Worm (Caenorhabditis elegans): ENCODE measurements around the gene W02A2.9.

The W02A2.9 gene

ce11 chrIV:13371699-13372098 is 24.2 kb downstream of the W02A2.9 start, which contains the start of gene Y62E10A.6:
TSS of gene Y62E10A.6 (plus strand) at chrIV:13371999.
- TF ChIP-seq unc-62 (GFP tag; optimal IDR thresholded peaks at IDR 0.05): no peak

- no peak for TF ChIP-seq unc-62 (GFP tag; optimal IDR thresholded peaks at IDR 0.05)
Measured at ce11 chrIV:13374918-13375317, 27.5 kb downstream of the W02A2.9 start.

- TF ChIP-seq unc-62 (GFP tag; optimal IDR thresholded peaks at IDR 0.05): no peak
Measured at ce11 chrIV:13377716-13378115, 30.3 kb downstream of the W02A2.9 start, which contains the start of gene mau-8. TSS of gene mau-8 (plus strand) at chrIV:13378016.

ce11 chrIV:13380506-13380905 is 33.0 kb downstream of the W02A2.9 start:
- no peak for TF ChIP-seq unc-62 (GFP tag; optimal IDR thresholded peaks at IDR 0.05)

ce11 chrIV:13381823-13382222 is 34.4 kb downstream of the W02A2.9 start, which contains the start of gene emc-3:
TSS of gene emc-3 (minus strand) at chrIV:13381923.
- no peak for TF ChIP-seq unc-62 (GFP tag; optimal IDR thresholded peaks at IDR 0.05)

DNA sequence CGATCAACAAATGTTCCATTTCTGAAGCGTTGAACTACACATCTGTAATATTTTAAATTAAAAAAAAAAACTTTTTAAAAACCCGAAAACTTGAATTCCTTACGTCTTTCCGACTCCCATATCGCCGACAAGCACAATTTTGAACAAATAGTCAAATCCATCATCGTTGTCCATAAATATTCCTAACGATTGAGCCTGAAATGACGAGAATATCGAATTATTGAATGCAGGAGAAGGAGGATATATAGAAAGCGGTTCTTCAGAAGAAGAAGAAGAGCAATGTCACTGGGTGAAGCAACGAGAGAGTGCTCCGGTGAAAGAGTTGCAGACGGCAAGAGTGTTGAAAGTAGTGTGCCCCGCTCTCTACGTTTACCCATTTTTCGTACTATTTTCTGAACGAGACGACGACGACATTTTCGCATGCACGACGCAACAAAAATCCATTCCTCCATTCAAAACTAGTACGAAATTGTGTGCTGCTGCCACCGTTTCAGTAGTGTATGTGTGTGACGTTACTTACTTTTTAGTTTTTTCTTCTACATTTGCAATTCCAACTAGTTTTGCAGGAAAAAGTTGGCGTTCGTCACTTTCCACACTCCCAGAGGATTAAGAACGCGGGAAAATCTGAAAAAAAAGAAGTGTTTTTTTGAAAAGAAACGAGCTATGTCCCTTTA is 36.4 kb downstream of the W02A2.9 start, which contains the start of gene rab-19:
Gene rab-19 (minus strand): TSS at position 624 of the 674 bp plus-strand sequence.
- no peak for TF ChIP-seq unc-62 (GFP tag; optimal IDR thresholded peaks at IDR 0.05)

ce11 chrIV:13386043-13386442 is 38.6 kb downstream of the W02A2.9 start, which contains the start of the genes Y62E10A.20, Y62E10A.23 and mdt-9:
TSS of gene Y62E10A.20 (minus strand) at chrIV:13386091.
TSS of gene Y62E10A.23 (plus strand) at chrIV:13386324.
TSS of gene mdt-9 (plus strand) at chrIV:13386380.
- TF ChIP-seq unc-62 (GFP tag; optimal IDR thresholded peaks at IDR 0.05): no peak

- no peak for TF ChIP-seq unc-62 (GFP tag; optimal IDR thresholded peaks at IDR 0.05)
Measured at ce11 chrIV:13386903-13387302, 39.4 kb downstream of the W02A2.9 start, which contains the start of gene lsm-3. TSS of gene lsm-3 (plus strand) at chrIV:13387203.

ce11 chrIV:13388779-13389178 is 41.3 kb downstream of the W02A2.9 start:
- no peak for TF ChIP-seq unc-62 (GFP tag; optimal IDR thresholded peaks at IDR 0.05)

DNA sequence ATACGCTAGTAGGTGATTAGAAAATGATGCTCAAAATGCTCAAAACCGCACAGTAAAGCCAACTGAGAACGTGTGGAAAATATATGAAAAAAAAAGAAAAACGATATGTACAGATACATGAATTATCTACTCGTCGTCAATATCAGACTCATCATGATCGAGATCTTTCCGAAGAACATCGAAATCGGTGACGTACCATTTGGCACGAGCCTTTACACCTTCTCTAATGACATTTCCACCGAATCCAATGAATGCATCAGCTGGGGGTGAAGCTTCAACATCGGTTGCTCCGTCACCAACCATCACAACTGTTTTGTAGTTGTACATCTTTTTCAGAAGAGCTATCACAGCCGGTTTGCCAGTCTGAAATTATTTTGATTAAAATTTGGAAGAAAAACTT is 41.8 kb downstream of the W02A2.9 start:
- TF ChIP-seq unc-62 (GFP tag; optimal IDR thresholded peaks at IDR 0.05): no peak

- no peak for TF ChIP-seq unc-62 (GFP tag; optimal IDR thresholded peaks at IDR 0.05)
Measured at ce11 chrIV:13390770-13391169, 43.3 kb downstream of the W02A2.9 start.

- TF ChIP-seq unc-62 (GFP tag; optimal IDR thresholded peaks at IDR 0.05): no peak
Measured at ce11 chrIV:13392230-13392629, 44.8 kb downstream of the W02A2.9 start.

- TF ChIP-seq unc-62 (GFP tag; optimal IDR thresholded peaks at IDR 0.05): no peak
Measured at ce11 chrIV:13393246-13393716, 45.8 kb downstream of the W02A2.9 start.

ce11 chrIV:13394686-13395085 is 47.2 kb downstream of the W02A2.9 start:
- TF ChIP-seq unc-62 (GFP tag; optimal IDR thresholded peaks at IDR 0.05): no peak

DNA sequence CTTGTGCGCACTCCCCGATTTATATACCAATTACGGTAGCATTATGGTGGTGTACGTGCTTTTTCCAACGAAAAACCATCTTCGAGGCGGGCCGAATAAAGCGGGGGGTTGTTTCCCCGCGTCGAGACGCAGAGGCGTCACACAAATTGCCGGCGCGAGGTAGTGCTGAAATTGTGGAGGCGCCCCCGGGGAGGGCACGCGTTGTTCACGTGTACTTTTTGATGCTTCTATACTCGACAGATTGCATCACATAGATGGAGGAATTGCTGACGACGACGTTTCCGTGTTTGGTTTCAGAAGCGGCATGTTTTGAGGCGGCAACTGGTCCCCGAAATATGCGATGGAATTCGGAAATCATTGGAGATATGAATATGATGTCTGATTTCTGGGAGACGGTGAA is 47.8 kb downstream of the W02A2.9 start:
- no peak for TF ChIP-seq unc-62 (GFP tag; optimal IDR thresholded peaks at IDR 0.05)

ce11 chrIV:13396375-13396774 is 48.9 kb downstream of the W02A2.9 start:
- TF ChIP-seq unc-62 (GFP tag; optimal IDR thresholded peaks at IDR 0.05): no peak
